Fruit fly (Drosophila melanogaster) whole organism: ENCODE results near the gene Cp7Fa.

Source experiments
- pan ChIP-seq: fragments of >200 bp; optimal IDR thresholded peaks from 2 replicates; lab custom pipeline; 2017
- psq ChIP-seq: fragments of >200 bp; optimal IDR thresholded peaks from 2 replicates; lab custom pipeline; 2017

- TF ChIP-seq psq (lab: Kevin White, UChicago) (no peak), pan (lab: Kevin White, UChicago) (no peak)
Observed at dm6 chrX:8447166-8447565, 23.5 kb upstream of the Cp7Fa start.
